Worm (Caenorhabditis elegans) whole organism, L1 larva: ENCODE measurements around the gene R09B5.11.

ENCODE experiments used
- C04F5.9 ChIP-seq: sonication (generic microtip); optimal IDR thresholded peaks from 2 replicates; lab custom pipeline; 2016; ENCODE audit warnings: missing genetic modification characterization, missing compliant biosample characterization
- egl-27 ChIP-seq, 2 experiments: fragments of 150-350 bp in 1 of 2; sonication (generic microtip); optimal IDR thresholded peaks; 3 replicates each; lab custom pipeline; 2017 to 2018; ENCODE audit warnings: missing biosample characterization in 2 of 2, missing genetic modification characterization in 2 of 2, missing genetic modification reagents in 2 of 2
- unc-62 ChIP-seq: fragments of 150-350 bp; optimal IDR thresholded peaks from 2 replicates; lab custom pipeline; 2014; ENCODE audit warnings: missing biosample characterization, missing genetic modification reagents, missing genetic modification characterization
- unc-86 ChIP-seq: sonication (generic microtip); optimal IDR thresholded peaks from 2 replicates; lab custom pipeline; 2016; ENCODE audit warnings: missing genetic modification characterization, missing compliant biosample characterization

ce11 chrV:1423338-1423737 is 15.7 kb upstream of the R09B5.11 start:
- TF ChIP-seq unc-86 (tag; lab: Kevin White, UChicago) (no peak), C04F5.9 (tag; lab: Kevin White, UChicago) (no peak), egl-27 (tag; optimal IDR thresholded peaks at IDR 0.05; lab: Kevin White, UChicago) (no peak), unc-62 (GFP tag; lab: Kevin White, UChicago) (no peak)
